Worm (Caenorhabditis elegans): Measurements from ENCODE around the gene Y54E2A.9.

DNA sequence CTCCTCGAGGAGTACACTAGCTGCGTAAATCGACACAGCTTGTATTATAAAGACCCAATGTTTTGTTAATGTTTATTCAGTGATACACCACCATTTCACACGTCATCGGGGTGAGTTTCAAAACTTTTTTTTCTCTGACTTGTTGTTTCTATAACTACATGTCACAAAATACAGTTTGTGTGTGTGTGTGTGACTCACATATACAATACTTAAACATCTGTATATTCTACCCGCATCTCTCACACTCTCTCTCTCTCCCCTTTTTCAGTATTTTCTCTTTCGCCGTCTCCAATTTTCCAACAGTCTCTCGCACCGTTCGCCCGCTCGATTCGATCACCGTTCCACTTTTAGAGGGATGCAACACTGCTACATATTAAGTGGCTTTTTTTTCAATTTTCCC is 25.7 kb upstream of the Y54E2A.9 start:
- TF ChIP-seq snpc-4 (tag; optimal IDR thresholded peaks at IDR 0.05) = no peak
- no peak for TF ChIP-seq sptf-1 (tag; optimal IDR thresholded peaks at IDR 0.05)
- TF ChIP-seq nhr-237 (tag; optimal IDR thresholded peaks at IDR 0.05) = no peak
- no peak for TF ChIP-seq nhr-76 (tag; optimal IDR thresholded peaks at IDR 0.05)
- TF ChIP-seq ceh-43 (GFP tag; optimal IDR thresholded peaks at IDR 0.05) = no peak
- no peak for TF ChIP-seq unc-39 (tag; optimal IDR thresholded peaks at IDR 0.05)
- TF ChIP-seq lin-13 (tag; optimal IDR thresholded peaks at IDR 0.05) = no peak
- no peak for TF ChIP-seq elt-3 (tag; optimal IDR thresholded peaks at IDR 0.05)
- no peak for TF ChIP-seq unc-62 (GFP tag; optimal IDR thresholded peaks at IDR 0.05)
- no peak for TF ChIP-seq nhr-28 (tag; optimal IDR thresholded peaks at IDR 0.05)
- no peak for TF ChIP-seq flh-1 (GFP tag; optimal IDR thresholded peaks at IDR 0.05)
- no peak for TF ChIP-seq blmp-1 (tag; optimal IDR thresholded peaks at IDR 0.05)

Measured in whole organism, mixed stage, embryonic.